Fruit fly (Drosophila melanogaster) whole organism, embryonic: Measurements from ENCODE around the gene Rab9.

Experiments used
- CG12236 ChIP-seq: fragments of 200-800 bp; sonication (Bioruptor generic); optimal IDR thresholded peaks from 2 replicates; lab custom pipeline; 2016; ENCODE audit warnings: missing biosample characterization, missing genetic modification characterization
- CG6175 ChIP-seq: fragments of 200-800 bp; sonication (Bioruptor generic); IDR thresholded peaks from 3 replicates; pipeline ENCODE4 v1.3.6; 2022; ENCODE audit warnings: missing biosample characterization, missing genetic modification characterization
- Hmr ChIP-seq: fragments of 200-800 bp; sonication (Bioruptor generic); optimal IDR thresholded peaks from 3 replicates; lab custom pipeline; 2017; ENCODE audit warnings: mild to moderate bottlenecking, missing biosample characterization, missing genetic modification reagents, missing genetic modification characterization
- Rx ChIP-seq: fragments of 200-800 bp; sonication (Bioruptor generic); IDR thresholded peaks from 2 replicates; pipeline ENCODE4 v1.3.6; 2022; ENCODE audit warnings: missing biosample characterization, missing genetic modification characterization
- Tbp ChIP-seq: fragments of >200 bp; optimal IDR thresholded peaks from 2 replicates; lab custom pipeline; 2018; ENCODE audit warnings: missing biosample characterization, missing genetic modification characterization
- gt ChIP-seq: fragments of 200-800 bp; sonication (Bioruptor generic); IDR thresholded peaks from 2 replicates; pipeline ENCODE4 v1.3.6; 2022; ENCODE audit warnings: missing biosample characterization, missing genetic modification characterization
- jigr1 ChIP-seq: fragments of 200-800 bp; sonication (Bioruptor generic); IDR thresholded peaks from 3 replicates; pipeline ENCODE4 v1.3.6; 2022; ENCODE audit warnings: missing biosample characterization, missing genetic modification characterization
- pita ChIP-seq: fragments of 200-800 bp; sonication (Bioruptor generic); optimal IDR thresholded peaks from 2 replicates; lab custom pipeline; 2017; ENCODE audit warnings: missing biosample characterization, mild to moderate bottlenecking, missing genetic modification characterization
- pzg ChIP-seq: fragments of 200-800 bp; sonication (Bioruptor generic); optimal IDR thresholded peaks from 3 replicates; lab custom pipeline; 2018; ENCODE audit warnings: missing biosample characterization, mild to moderate bottlenecking, missing genetic modification characterization, moderate library complexity

dm6 chr2L:19430343-19430742 is 2.0 kb upstream of the Rab9 start, which contains the start of gene RtcB:
- no peak for TF ChIP-seq gt (GFP tag; lab: Robert Waterston, UW)
- TF ChIP-seq CG6175: no peak
- TF ChIP-seq pzg (GFP tag; lab: Kevin White, UChicago): peak; percentile 68
- TF ChIP-seq Rx (GFP tag; lab: Robert Waterston, UW): no peak
- no peak for TF ChIP-seq Tbp (GFP tag; lab: Kevin White, UChicago)
- TF ChIP-seq pita: no peak
- no peak for TF ChIP-seq CG12236 (GFP tag; lab: Kevin White, UChicago)
- TF ChIP-seq jigr1 (GFP tag; lab: Robert Waterston, UW): no peak
- peak; percentile 11 for TF ChIP-seq Hmr (GFP tag; lab: Kevin White, UChicago)
